Worm (Caenorhabditis elegans) whole organism, early embryonic: ENCODE results near the gene ftn-1.

Source experiments
- F13C5.2 ChIP-seq: sonication (generic microtip); optimal IDR thresholded peaks from 2 replicates; lab custom pipeline; 2017; ENCODE audit warnings: mild to moderate bottlenecking, missing genetic modification characterization, inconsistent platforms, missing compliant biosample characterization
- ama-1 ChIP-seq: fragments of 150-350 bp; optimal IDR thresholded peaks from 2 replicates; lab custom pipeline; 2014
- ceh-36 ChIP-seq: sonication (generic microtip); optimal IDR thresholded peaks from 2 replicates; lab custom pipeline; 2016; ENCODE audit warnings: missing genetic modification characterization, inconsistent platforms, missing compliant biosample characterization
- flt-1 ChIP-seq: fragments of 200-800 bp; sonication (Bioruptor generic); IDR thresholded peaks from 2 replicates; pipeline ENCODE4 v1.3.6; 2022; ENCODE audit warnings: missing genetic modification characterization, missing compliant biosample characterization
- hmbx-1 ChIP-seq: sonication (generic microtip); optimal IDR thresholded peaks from 2 replicates; lab custom pipeline; 2016; ENCODE audit warnings: mild to moderate bottlenecking, missing genetic modification characterization, missing compliant biosample characterization
- hnd-1 ChIP-seq: sonication (generic microtip); optimal IDR thresholded peaks from 2 replicates; lab custom pipeline; 2016; ENCODE audit warnings: missing genetic modification characterization, missing compliant biosample characterization
- scrt-1 ChIP-seq: fragments of 200-800 bp; sonication (Bioruptor generic); IDR thresholded peaks from 2 replicates; pipeline ENCODE4 v1.3.6; 2022; ENCODE audit warnings: missing genetic modification characterization, missing compliant biosample characterization

ce11 chrV:7587637-7588036 is 40.3 kb upstream of the ftn-1 start, which contains the start of the genes F19F10.11 and C50E3.5:
- TF ChIP-seq ama-1 (lab: Kevin White, UChicago): no peak
- TF ChIP-seq F13C5.2: peak; percentile 34
- no peak for TF ChIP-seq hmbx-1 (tag; lab: Kevin White, UChicago)
- TF ChIP-seq hnd-1 (tag; lab: Kevin White, UChicago): no peak
- no peak for TF ChIP-seq ceh-36 (tag; lab: Kevin White, UChicago)
- no peak for TF ChIP-seq flt-1
- no peak for TF ChIP-seq scrt-1 (GFP tag; lab: Robert Waterston, UW)
